Worm (Caenorhabditis elegans): Measurements from ENCODE around the gene T26E4.18.

DNA sequence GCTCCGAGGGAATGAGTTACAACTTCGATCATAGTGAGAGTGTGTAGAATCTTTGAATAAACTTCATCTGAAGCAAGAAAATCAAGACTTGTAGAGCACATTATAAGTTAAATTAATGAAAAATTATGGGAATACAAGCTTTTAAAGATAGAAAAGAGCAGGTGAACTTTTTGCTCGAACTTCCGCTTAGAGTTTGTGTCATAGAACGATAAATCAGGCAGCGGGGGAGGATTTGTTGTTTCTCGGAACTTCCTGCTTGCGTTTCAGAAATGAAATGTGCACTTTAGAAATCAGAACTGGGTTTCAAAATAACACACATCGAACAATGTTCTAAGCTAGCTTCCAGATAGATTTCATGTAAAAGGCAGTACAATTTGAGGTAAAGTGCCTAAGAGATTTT is 37.4 kb upstream of the T26E4.18 start, which contains the start of gene srh-149:
- TF ChIP-seq hnd-1 (tag; optimal IDR thresholded peaks at IDR 0.05) = no peak
- TF ChIP-seq ceh-36 (tag; optimal IDR thresholded peaks at IDR 0.05) = no peak
- TF ChIP-seq flt-1 (GFP tag; IDR thresholded peaks at IDR 0.05) = no peak
- TF ChIP-seq tbx-11 (GFP tag; IDR thresholded peaks at IDR 0.05) = no peak
- TF ChIP-seq tbx-37 (GFP tag; conservative IDR thresholded peaks at IDR 0.05) = no peak
- no peak for TF ChIP-seq ama-1 (optimal IDR thresholded peaks at IDR 0.05)
